Fruit fly (Drosophila melanogaster): ENCODE data around the gene Usp2.
A peak's percentile ranks its signal among the peaks of the same experiment; 100 is the strongest.

Gene Usp2

DNA sequence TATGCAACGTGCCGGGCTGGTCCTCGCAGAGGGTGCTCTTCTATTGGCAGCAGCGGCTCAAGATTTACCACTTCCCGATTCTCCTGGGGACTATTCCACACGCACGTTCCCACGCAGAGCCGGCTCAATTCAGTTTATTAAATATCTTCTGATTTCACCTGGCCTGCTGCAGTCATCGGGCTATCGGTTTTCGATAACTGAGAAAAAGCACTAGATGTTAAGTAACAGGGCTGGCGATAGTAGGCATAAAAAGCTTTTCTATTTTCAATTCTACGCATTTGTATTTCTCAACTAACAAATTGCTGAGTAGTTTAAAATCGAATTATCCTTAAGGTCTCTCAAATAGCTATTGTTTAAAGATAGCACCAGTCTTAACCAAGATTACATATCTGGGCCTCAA is 16.2 kb downstream of the Usp2 start, which contains the start of gene CG14613 (continued):
- TF ChIP-seq bbx (GFP tag; IDR thresholded peaks at IDR 0.05; ENCODE audit: partially characterized antibody): peak; percentile 35; the same call in 1 of the 2 replicates
- peak; percentile 47 for TF ChIP-seq sens (GFP tag)
- peak; percentile 30 for TF ChIP-seq pzg (GFP tag; optimal IDR thresholded peaks at IDR 0.05)
- TF ChIP-seq CG17385 (GFP tag; optimal IDR thresholded peaks at IDR 0.05): no peak
- 0 out of 3 replicates have a peak, but pooled peaks have one; percentile 28 for TF ChIP-seq HLH4C (GFP tag; IDR thresholded peaks at IDR 0.05; ENCODE audit: partially characterized antibody)
- no peak for TF ChIP-seq vvl (GFP tag; IDR thresholded peaks at IDR 0.05)
- peak; percentile 25 for TF ChIP-seq MESR4 (GFP tag; optimal IDR thresholded peaks at IDR 0.05)
- TF ChIP-seq MBD-R2 (GFP tag; IDR thresholded peaks at IDR 0.05): peak; percentile 60; the same call in 1 of the 2 replicates
- TF ChIP-seq maf-S (GFP tag; optimal IDR thresholded peaks at IDR 0.05): no peak
- TF ChIP-seq CG11085 (GFP tag; IDR thresholded peaks at IDR 0.05): no peak
- TF ChIP-seq Hsf (GFP tag; optimal IDR thresholded peaks at IDR 0.05): no peak
- TF ChIP-seq zfh1 (GFP tag; IDR thresholded peaks at IDR 0.05): no peak
- TF ChIP-seq ase (GFP tag; IDR thresholded peaks at IDR 0.05): no peak
- no peak for TF ChIP-seq tio (GFP tag; optimal IDR thresholded peaks at IDR 0.05)
- 0 out of 4 replicates have a peak, but pooled peaks have one; percentile 14 for TF ChIP-seq Dll (GFP tag; IDR thresholded peaks at IDR 0.05; ENCODE audit: partially characterized antibody)
- no peak for TF ChIP-seq Oaz (GFP tag; IDR thresholded peaks at IDR 0.05)
- TF ChIP-seq CG7928 (GFP tag; optimal IDR thresholded peaks at IDR 0.05): peak; percentile 80
- no peak for TF ChIP-seq pho (GFP tag; optimal IDR thresholded peaks at IDR 0.05)
- TF ChIP-seq en (GFP tag; optimal IDR thresholded peaks at IDR 0.05): no peak
- no peak for TF ChIP-seq CG7786 (GFP tag; optimal IDR thresholded peaks at IDR 0.05)
- no peak for TF ChIP-seq HmgZ (tag; optimal IDR thresholded peaks at IDR 0.05)
- TF ChIP-seq Dp (GFP tag; optimal IDR thresholded peaks at IDR 0.05): peak; percentile 5
- TF ChIP-seq zfh2 (GFP tag; optimal IDR thresholded peaks at IDR 0.05): no peak
- TF ChIP-seq CG18764 (GFP tag; optimal IDR thresholded peaks at IDR 0.05): no peak
- TF ChIP-seq Hand (GFP tag; optimal IDR thresholded peaks at IDR 0.05): no peak
- TF ChIP-seq Lpt (GFP tag; optimal IDR thresholded peaks at IDR 0.05): no peak
- TF ChIP-seq crp (GFP tag; optimal IDR thresholded peaks at IDR 0.05): peak in 1 of 2 experiments; percentile 24
- TF ChIP-seq Atf6 (GFP tag; IDR thresholded peaks at IDR 0.05): no peak
- no peak for TF ChIP-seq p53 (GFP tag; optimal IDR thresholded peaks at IDR 0.05)
- no peak for TF ChIP-seq ems (GFP tag; optimal IDR thresholded peaks at IDR 0.05)
- TF ChIP-seq unc-4 (GFP tag; IDR thresholded peaks at IDR 0.05; ENCODE audit: partially characterized antibody): 0 out of 2 replicates have a peak, but pooled peaks have one; percentile 36
- TF ChIP-seq Usf (GFP tag; optimal IDR thresholded peaks at IDR 0.05): no peak
- no peak for TF ChIP-seq CG12219 (GFP tag; optimal IDR thresholded peaks at IDR 0.05)
- no peak for TF ChIP-seq Optix (GFP tag; IDR thresholded peaks at IDR 0.05)
- TF ChIP-seq Dbx (GFP tag; IDR thresholded peaks at IDR 0.05): no peak
- TF ChIP-seq Xrp1 (GFP tag; IDR thresholded peaks at IDR 0.05): no peak
- peak; percentile 21; the same call in 1 of the 2 replicates for TF ChIP-seq E2f2 (GFP tag; IDR thresholded peaks at IDR 0.05)
- TF ChIP-seq Scr (GFP tag; IDR thresholded peaks at IDR 0.05; ENCODE audit: partially characterized antibody): 0 out of 2 replicates have a peak, but pooled peaks have one; percentile 8
- TF ChIP-seq CG34224 (GFP tag; IDR thresholded peaks at IDR 0.05; ENCODE audit: partially characterized antibody): 0 out of 3 replicates have a peak, but pooled peaks have one; percentile 22

dm6 chrX:22473520-22473919 is 17.9 kb downstream of the Usp2 start, which contains the start of gene CG14618:
TSS of gene CG14618 (plus strand) at chrX:22473698.
- TF ChIP-seq CG8089 (GFP tag; optimal IDR thresholded peaks at IDR 0.05) (no peak), wek (GFP tag; optimal IDR thresholded peaks at IDR 0.05) (peak; percentile 15), MESR4 (GFP tag; optimal IDR thresholded peaks at IDR 0.05) (peak; percentile 31), Dp (GFP tag; optimal IDR thresholded peaks at IDR 0.05) (peak; percentile 1), CG15514 (GFP tag; optimal IDR thresholded peaks at IDR 0.05) (peak; percentile 8), toy (GFP tag; IDR thresholded peaks at IDR 0.05) (no peak), CG15601 (tag; optimal IDR thresholded peaks at IDR 0.05) (peak; percentile 51), Pdp1 (GFP tag; optimal IDR thresholded peaks at IDR 0.05) (peak in 1 of 2 experiments; percentile 29), crp (GFP tag; optimal IDR thresholded peaks at IDR 0.05) (peak in 1 of 2 experiments; percentile 80), pzg (GFP tag; optimal IDR thresholded peaks at IDR 0.05) (peak; percentile 29), MBD-R2 (GFP tag; IDR thresholded peaks at IDR 0.05) (peak; percentile 51), CG13287 (GFP tag; IDR thresholded peaks at IDR 0.05; ENCODE audit: partially characterized antibody) (peak; percentile 13; the same call in 1 of the 2 replicates), dimm (GFP tag; IDR thresholded peaks at IDR 0.05) (no peak), Dref (GFP tag; IDR thresholded peaks at IDR 0.05) (peak; percentile 37; the same call in 1 of the 2 replicates), CG5245 (GFP tag; optimal IDR thresholded peaks at IDR 0.05) (no peak), CG17186 (GFP tag; optimal IDR thresholded peaks at IDR 0.05) (peak; percentile 99)
